Fruit fly (Drosophila melanogaster): Measurements from ENCODE around the gene PolD1.

The PolD1 gene

dm6 chr3L:16012315-16012950 is 24.8 kb upstream of the PolD1 start:
- peak; percentile 13 for TF ChIP-seq CG4707 (GFP tag; optimal IDR thresholded peaks at IDR 0.05)
- no peak for TF ChIP-seq aop (GFP tag; IDR thresholded peaks at IDR 0.05)
- no peak for TF ChIP-seq HmgZ (tag; optimal IDR thresholded peaks at IDR 0.05)
- no peak for TF ChIP-seq Dip2 (GFP tag; IDR thresholded peaks at IDR 0.05)
- no peak for TF ChIP-seq Dad (GFP tag; optimal IDR thresholded peaks at IDR 0.05)
- 0 out of 3 replicates have a peak, but pooled peaks have one; percentile 30 for TF ChIP-seq Opbp (GFP tag; IDR thresholded peaks at IDR 0.05; ENCODE audit: partially characterized antibody)
- peak; percentile 61 for TF ChIP-seq kni (GFP tag; optimal IDR thresholded peaks at IDR 0.05)
- peak; percentile 69; the same call in 1 of the 3 replicates for TF ChIP-seq CG2199 (GFP tag; IDR thresholded peaks at IDR 0.05)
- TF ChIP-seq CG8290 (GFP tag; optimal IDR thresholded peaks at IDR 0.05) = peak; percentile 4
- no peak for TF ChIP-seq CG8290 (tag; optimal IDR thresholded peaks at IDR 0.05)
- TF ChIP-seq Dfd (GFP tag; optimal IDR thresholded peaks at IDR 0.05) = no peak
- no peak for TF ChIP-seq Xrp1 (GFP tag; IDR thresholded peaks at IDR 0.05)
- TF ChIP-seq pan (optimal IDR thresholded peaks at IDR 0.05) = peak in 1 of 2 experiments; percentile 67
- peak in 1 of 2 experiments; percentile 35 for TF ChIP-seq pan (GFP tag; optimal IDR thresholded peaks at IDR 0.05 in 1 of 2, IDR thresholded peaks at IDR 0.05 in 1 of 2)
- TF ChIP-seq gsb-n (tag; optimal IDR thresholded peaks at IDR 0.05) = peak; percentile 42
- no peak for TF ChIP-seq CG15514 (GFP tag; optimal IDR thresholded peaks at IDR 0.05)
- TF ChIP-seq pros (GFP tag; optimal IDR thresholded peaks at IDR 0.05) = peak; percentile 12
- TF ChIP-seq CG6175 (GFP tag; IDR thresholded peaks at IDR 0.05) = no peak
- TF ChIP-seq Dll (GFP tag; IDR thresholded peaks at IDR 0.05; ENCODE audit: partially characterized antibody) = no peak
- TF ChIP-seq Sry-β (GFP tag; optimal IDR thresholded peaks at IDR 0.05) = no peak
- TF ChIP-seq Hand (GFP tag; optimal IDR thresholded peaks at IDR 0.05) = no peak
- no peak for TF ChIP-seq grau (tag; optimal IDR thresholded peaks at IDR 0.05)
- no peak for TF ChIP-seq NFAT (GFP tag; IDR thresholded peaks at IDR 0.05)
- no peak for TF ChIP-seq fd102C (GFP tag; optimal IDR thresholded peaks at IDR 0.05)
- TF ChIP-seq CG14710 (tag; optimal IDR thresholded peaks at IDR 0.05) = no peak
- TF ChIP-seq jigr1 (GFP tag; IDR thresholded peaks at IDR 0.05) = no peak
- TF ChIP-seq Six4 (GFP tag; optimal IDR thresholded peaks at IDR 0.05) = no peak
- TF ChIP-seq CG17359 (tag; optimal IDR thresholded peaks at IDR 0.05) = no peak
- TF ChIP-seq cato (GFP tag; optimal IDR thresholded peaks at IDR 0.05; ENCODE audit: borderline replicate concordance) = no peak
- no peak for TF ChIP-seq scrt (GFP tag; optimal IDR thresholded peaks at IDR 0.05)
- peak; percentile 16 for TF ChIP-seq twi (tag; optimal IDR thresholded peaks at IDR 0.05)
- TF ChIP-seq zen (tag; optimal IDR thresholded peaks at IDR 0.05) = peak; percentile 95
- no peak for TF ChIP-seq CG2712 (tag; optimal IDR thresholded peaks at IDR 0.05)
- no peak for TF ChIP-seq gcm2 (GFP tag; optimal IDR thresholded peaks at IDR 0.05)
- TF ChIP-seq CG1602 (GFP tag; optimal IDR thresholded peaks at IDR 0.05) = no peak
- no peak for TF ChIP-seq gem (tag; optimal IDR thresholded peaks at IDR 0.05)
- no peak for TF ChIP-seq prd (optimal IDR thresholded peaks at IDR 0.05)
- peak; percentile 63; the same call in 2 of the 3 replicates for TF ChIP-seq prd (GFP tag; IDR thresholded peaks at IDR 0.05)
- no peak for TF ChIP-seq H15 (GFP tag; IDR thresholded peaks at IDR 0.05)
- no peak for TF ChIP-seq CG17186 (GFP tag; optimal IDR thresholded peaks at IDR 0.05)
- peak; percentile 75 for TF ChIP-seq D (optimal IDR thresholded peaks at IDR 0.05)
- TF ChIP-seq D (GFP tag; optimal IDR thresholded peaks at IDR 0.05) = no peak
- no peak for TF ChIP-seq CG2116 (GFP tag; optimal IDR thresholded peaks at IDR 0.05)
